Worm (Caenorhabditis elegans) whole organism, L2 larva: ENCODE measurements around the gene smi-1.

Experiments
- C34F6.9 ChIP-seq: fragments of 150-350 bp; optimal IDR thresholded peaks from 2 replicates; lab custom pipeline; 2014; ENCODE audit warnings: missing biosample characterization, missing genetic modification characterization
- Y55F3AM.14 ChIP-seq: fragments of 200-800 bp; sonication (Bioruptor generic); optimal IDR thresholded peaks from 2 replicates; lab custom pipeline; 2018; ENCODE audit warnings: mild to moderate bottlenecking, missing genetic modification characterization, missing compliant biosample characterization
- ZK546.5 ChIP-seq: sonication (generic microtip); optimal IDR thresholded peaks from 2 replicates; lab custom pipeline; 2017; ENCODE audit warnings: missing biosample characterization, missing genetic modification characterization
- alr-1 ChIP-seq: fragments of 150-350 bp; optimal IDR thresholded peaks from 2 replicates; lab custom pipeline; 2014; ENCODE audit warnings: missing biosample characterization, missing genetic modification characterization
- blmp-1 ChIP-seq: sonication (generic microtip); optimal IDR thresholded peaks from 2 replicates; lab custom pipeline; 2017; ENCODE audit warnings: missing genetic modification characterization, mild to moderate bottlenecking, missing compliant biosample characterization, antibody characterized with exemption, moderate library complexity; ENCODE audit not compliant: insufficient read depth
- crh-2 ChIP-seq: sonication (generic microtip); optimal IDR thresholded peaks from 2 replicates; lab custom pipeline; 2017; ENCODE audit warnings: missing biosample characterization, missing genetic modification characterization
- dmd-4 ChIP-seq: sonication (generic microtip); optimal IDR thresholded peaks from 2 replicates; lab custom pipeline; 2017; ENCODE audit warnings: missing biosample characterization, missing genetic modification characterization
- egl-27 ChIP-seq: sonication (generic microtip); optimal IDR thresholded peaks from 3 replicates; lab custom pipeline; 2017; ENCODE audit warnings: missing biosample characterization, missing genetic modification reagents, missing genetic modification characterization
- elt-1 ChIP-seq: fragments of 150-350 bp; optimal IDR thresholded peaks from 2 replicates; lab custom pipeline; 2014; ENCODE audit warnings: missing biosample characterization, missing genetic modification characterization
- elt-3 ChIP-seq: sonication (generic microtip); optimal IDR thresholded peaks from 2 replicates; lab custom pipeline; 2017; ENCODE audit warnings: missing biosample characterization, missing genetic modification characterization
- fos-1 ChIP-seq: fragments of 150-350 bp; optimal IDR thresholded peaks from 2 replicates; lab custom pipeline; 2014; ENCODE audit warnings: missing biosample characterization, missing genetic modification characterization
- gmeb-1 ChIP-seq: fragments of 150-350 bp; optimal IDR thresholded peaks from 2 replicates; lab custom pipeline; 2014; ENCODE audit warnings: missing biosample characterization, missing genetic modification characterization
- lin-11 ChIP-seq: fragments of 150-350 bp; sonication (generic microtip); optimal IDR thresholded peaks from 2 replicates; lab custom pipeline; 2014; ENCODE audit warnings: missing biosample characterization, missing genetic modification characterization, inconsistent platforms, mixed read lengths
- lin-13 ChIP-seq: fragments of 150-350 bp; optimal IDR thresholded peaks from 2 replicates; lab custom pipeline; 2014; ENCODE audit warnings: missing biosample characterization, missing genetic modification reagents, missing genetic modification characterization
- lin-39 ChIP-seq: fragments of 150-350 bp; optimal IDR thresholded peaks from 2 replicates; lab custom pipeline; 2014; ENCODE audit warnings: missing biosample characterization, missing genetic modification reagents, missing genetic modification characterization
- mab-5 ChIP-seq: fragments of 150-350 bp; optimal IDR thresholded peaks from 2 replicates; lab custom pipeline; 2014; ENCODE audit warnings: missing biosample characterization, missing genetic modification characterization
- mbf-1 ChIP-seq: sonication (generic microtip); optimal IDR thresholded peaks from 2 replicates; lab custom pipeline; 2017; ENCODE audit warnings: missing biosample characterization, missing genetic modification characterization
- mdl-1 ChIP-seq, 2 experiments: fragments of 150-350 bp in 1 of 2; sonication (generic microtip) in 1 of 2; optimal IDR thresholded peaks; 2 replicates each; lab custom pipeline; 2017; ENCODE audit warnings: missing biosample characterization in 2 of 2, missing genetic modification characterization in 2 of 2
- nhr-10 ChIP-seq: sonication (generic microtip); optimal IDR thresholded peaks from 2 replicates; lab custom pipeline; 2017; ENCODE audit warnings: missing biosample characterization, missing genetic modification characterization
- nhr-12 ChIP-seq: fragments of 150-350 bp; optimal IDR thresholded peaks from 2 replicates; lab custom pipeline; 2014; ENCODE audit warnings: missing biosample characterization, missing genetic modification characterization
- nhr-129 ChIP-seq: fragments of 150-350 bp; optimal IDR thresholded peaks from 2 replicates; lab custom pipeline; 2014; ENCODE audit warnings: missing biosample characterization, missing genetic modification characterization
- nhr-21 ChIP-seq: fragments of 150-350 bp; optimal IDR thresholded peaks from 2 replicates; lab custom pipeline; 2014; ENCODE audit warnings: missing biosample characterization, missing genetic modification characterization
- nhr-23 ChIP-seq: fragments of 150-350 bp; optimal IDR thresholded peaks from 2 replicates; lab custom pipeline; 2014; ENCODE audit warnings: missing biosample characterization, missing genetic modification reagents, missing genetic modification characterization
- nhr-237 ChIP-seq: fragments of 150-350 bp; optimal IDR thresholded peaks from 2 replicates; lab custom pipeline; 2014; ENCODE audit warnings: missing biosample characterization, missing genetic modification characterization
- nhr-25 ChIP-seq: fragments of 150-350 bp; sonication (generic microtip); optimal IDR thresholded peaks from 3 replicates; lab custom pipeline; 2014; ENCODE audit warnings: missing biosample characterization, missing genetic modification characterization
- nhr-77 ChIP-seq: fragments of 150-350 bp; optimal IDR thresholded peaks from 2 replicates; lab custom pipeline; 2014; ENCODE audit warnings: missing biosample characterization, missing genetic modification characterization
- peb-1 ChIP-seq: fragments of 150-350 bp; optimal IDR thresholded peaks from 2 replicates; lab custom pipeline; 2014; ENCODE audit warnings: missing biosample characterization, missing genetic modification characterization
- sem-4 ChIP-seq: fragments of 150-350 bp; optimal IDR thresholded peaks from 2 replicates; lab custom pipeline; 2014; ENCODE audit warnings: missing biosample characterization, missing genetic modification reagents, missing genetic modification characterization
- skn-1 ChIP-seq: sonication (generic microtip); optimal IDR thresholded peaks from 2 replicates; lab custom pipeline; 2017; ENCODE audit warnings: missing biosample characterization, missing genetic modification characterization
- sma-3 ChIP-seq: sonication (generic microtip); optimal IDR thresholded peaks from 2 replicates; lab custom pipeline; 2016; ENCODE audit warnings: missing genetic modification reagents, missing genetic modification characterization, missing compliant biosample characterization
- sma-9 ChIP-seq, 2 experiments: fragments of 150-350 bp in 1 of 2; sonication (generic microtip) in 1 of 2; optimal IDR thresholded peaks; 2 replicates each; lab custom pipeline; 2014 to 2016; ENCODE audit warnings: missing genetic modification characterization in 2 of 2, mild to moderate bottlenecking in 1 of 2, missing biosample characterization in 1 of 2, missing compliant biosample characterization in 1 of 2, missing genetic modification reagents in 1 of 2, moderate library complexity in 1 of 2
- snpc-4 ChIP-seq: fragments of 150-350 bp; optimal IDR thresholded peaks from 2 replicates; lab custom pipeline; 2014; ENCODE audit warnings: missing biosample characterization, missing genetic modification characterization
- unc-39 ChIP-seq: fragments of 150-350 bp; optimal IDR thresholded peaks from 2 replicates; lab custom pipeline; 2014; ENCODE audit warnings: missing biosample characterization, missing genetic modification characterization
- unc-62 ChIP-seq: fragments of 150-350 bp; optimal IDR thresholded peaks from 2 replicates; lab custom pipeline; 2014; ENCODE audit warnings: missing biosample characterization, missing genetic modification reagents, missing genetic modification characterization
- zag-1 ChIP-seq: fragments of 150-350 bp; optimal IDR thresholded peaks from 2 replicates; lab custom pipeline; 2014; ENCODE audit warnings: missing biosample characterization, missing genetic modification characterization
- ztf-11 ChIP-seq: sonication (generic microtip); optimal IDR thresholded peaks from 2 replicates; lab custom pipeline; 2017; ENCODE audit warnings: missing biosample characterization, missing genetic modification characterization

The smi-1 gene

DNA sequence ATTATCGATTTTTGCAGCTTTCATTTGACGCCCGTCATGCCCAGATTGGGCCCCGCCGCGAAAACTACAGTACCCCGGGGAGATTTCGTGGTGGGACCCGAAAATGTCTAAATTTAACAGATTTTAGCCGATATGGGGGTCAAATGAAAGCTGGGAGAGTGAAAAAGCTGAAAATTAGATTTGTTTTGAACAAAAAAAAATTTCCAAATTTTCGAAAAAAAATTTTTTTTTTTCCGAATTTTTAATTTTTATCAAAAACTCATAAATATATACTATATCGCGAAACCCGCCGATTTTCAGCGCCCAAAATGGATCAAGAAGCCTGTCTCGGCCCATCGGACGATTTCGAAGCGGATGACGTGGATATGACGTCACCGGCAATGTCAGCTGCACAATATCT is at the start of gene smi-1:
TSS of gene smi-1 (plus strand) at position 301 of the 400 bp plus-strand sequence.
- TF ChIP-seq blmp-1 (tag; lab: Kevin White, UChicago): no peak
- no peak for TF ChIP-seq nhr-10 (tag; lab: Kevin White, UChicago)
- TF ChIP-seq nhr-23 (tag; lab: Kevin White, UChicago): no peak
- no peak for TF ChIP-seq elt-3 (tag; lab: Kevin White, UChicago)
- no peak for TF ChIP-seq elt-1
- TF ChIP-seq dmd-4 (tag; lab: Kevin White, UChicago): no peak

DNA sequence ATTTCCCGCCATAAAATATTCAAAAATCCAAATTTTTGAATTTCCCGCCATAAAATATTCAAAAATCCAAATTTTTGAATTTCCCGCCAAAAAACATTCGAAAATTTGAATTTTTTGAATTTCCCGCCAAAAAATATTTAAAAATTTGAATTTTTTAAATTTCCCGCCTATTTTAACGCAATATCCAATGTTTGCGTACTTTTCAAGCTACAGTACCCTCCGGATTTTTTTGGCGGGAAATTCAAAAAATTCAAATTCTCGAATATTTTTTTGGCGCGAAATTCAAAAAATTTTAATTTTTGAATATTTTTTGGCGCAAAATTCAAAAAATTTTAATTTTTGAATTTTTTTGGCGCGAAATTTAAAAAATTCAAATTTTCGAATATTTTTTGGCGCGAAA is 47.1 kb upstream of the smi-1 start:
- no peak for TF ChIP-seq elt-3 (tag; lab: Kevin White, UChicago)
- TF ChIP-seq mab-5: no peak
- no peak for TF ChIP-seq skn-1 (tag; lab: Kevin White, UChicago)
- TF ChIP-seq egl-27 (tag; lab: Kevin White, UChicago): no peak
- TF ChIP-seq dmd-4 (tag; lab: Kevin White, UChicago): no peak
- TF ChIP-seq fos-1 (tag; lab: Kevin White, UChicago): no peak
- no peak for TF ChIP-seq nhr-77 (tag; lab: Kevin White, UChicago)
- TF ChIP-seq ZK546.5 (tag; lab: Kevin White, UChicago): no peak
- no peak for TF ChIP-seq nhr-21 (tag; lab: Kevin White, UChicago)
- no peak for TF ChIP-seq Y55F3AM.14 (GFP tag; lab: Kevin White, UChicago)
- TF ChIP-seq lin-11 (tag; lab: Kevin White, UChicago): no peak
- no peak for TF ChIP-seq unc-39 (tag; lab: Kevin White, UChicago)
- TF ChIP-seq unc-62: no peak
- TF ChIP-seq sma-9 (GFP tag; optimal IDR thresholded peaks at IDR 0.05; lab: Kevin White, UChicago): no peak
- no peak for TF ChIP-seq sma-9 (tag; optimal IDR thresholded peaks at IDR 0.05; lab: Kevin White, UChicago)
- no peak for TF ChIP-seq crh-2 (tag; lab: Kevin White, UChicago)
- no peak for TF ChIP-seq snpc-4 (tag; lab: Kevin White, UChicago)
- no peak for TF ChIP-seq alr-1 (tag; lab: Kevin White, UChicago)
- TF ChIP-seq nhr-237 (tag; lab: Kevin White, UChicago): no peak
- no peak for TF ChIP-seq gmeb-1 (tag; lab: Kevin White, UChicago)
- no peak for TF ChIP-seq nhr-25 (tag; lab: Kevin White, UChicago)

DNA sequence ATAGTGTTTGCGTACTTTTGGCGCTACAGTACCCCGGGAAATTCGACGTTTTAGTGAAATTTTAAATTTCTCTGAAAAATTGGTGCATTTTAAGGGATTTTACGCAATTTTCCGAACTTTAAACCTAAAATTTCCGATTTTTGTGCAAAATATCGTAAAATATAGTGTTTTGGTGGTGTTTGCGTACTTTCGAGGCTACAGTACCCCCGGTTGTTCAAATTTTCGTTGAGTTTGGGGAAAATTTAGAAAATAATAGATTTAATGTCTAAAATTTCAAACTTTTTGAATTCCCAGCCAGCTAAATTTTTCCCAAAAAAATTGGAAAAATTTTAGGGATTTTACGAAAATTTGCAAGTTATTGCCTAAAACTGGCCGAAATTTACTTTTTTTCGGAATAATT is 45.7 kb upstream of the smi-1 start:
- TF ChIP-seq sma-3 (GFP tag; lab: Kevin White, UChicago) (no peak), C34F6.9 (no peak)
- TF ChIP-seq, all 48 proteins: peak for 0

DNA sequence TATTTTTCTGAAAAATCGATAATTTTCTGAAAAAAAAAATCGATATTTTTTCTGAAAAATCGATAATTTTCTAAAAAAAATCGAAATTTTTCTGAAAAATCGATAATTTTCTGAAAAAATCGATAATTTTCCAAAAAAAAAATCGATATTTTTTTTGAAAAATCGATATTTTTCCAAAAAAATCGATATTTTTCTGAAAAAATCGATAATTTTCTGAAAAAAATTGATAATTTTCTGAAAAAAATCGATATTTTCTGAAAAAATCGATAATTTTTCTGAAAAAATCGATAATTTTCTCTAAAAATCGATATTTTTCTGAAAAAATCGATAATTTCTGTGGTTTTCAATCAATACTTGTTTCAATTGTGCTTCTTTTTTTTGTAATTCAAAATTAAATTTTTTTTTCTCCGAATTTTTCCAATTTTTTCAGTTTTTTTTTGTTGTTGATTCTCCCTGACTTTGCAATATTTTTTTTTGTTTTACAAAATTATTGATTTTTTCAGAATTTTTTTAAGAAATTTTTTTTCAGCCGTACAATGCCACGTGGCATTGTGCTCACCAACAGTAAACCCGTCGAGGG is 44.1 kb upstream of the smi-1 start, which contains the start of gene rexd-1:
TSS of gene rexd-1 (plus strand) at position 530 of the 580 bp plus-strand sequence.
- TF ChIP-seq mdl-1 (tag; optimal IDR thresholded peaks at IDR 0.05; lab: Kevin White, UChicago) (no peak), unc-39 (tag; lab: Kevin White, UChicago) (no peak)

DNA sequence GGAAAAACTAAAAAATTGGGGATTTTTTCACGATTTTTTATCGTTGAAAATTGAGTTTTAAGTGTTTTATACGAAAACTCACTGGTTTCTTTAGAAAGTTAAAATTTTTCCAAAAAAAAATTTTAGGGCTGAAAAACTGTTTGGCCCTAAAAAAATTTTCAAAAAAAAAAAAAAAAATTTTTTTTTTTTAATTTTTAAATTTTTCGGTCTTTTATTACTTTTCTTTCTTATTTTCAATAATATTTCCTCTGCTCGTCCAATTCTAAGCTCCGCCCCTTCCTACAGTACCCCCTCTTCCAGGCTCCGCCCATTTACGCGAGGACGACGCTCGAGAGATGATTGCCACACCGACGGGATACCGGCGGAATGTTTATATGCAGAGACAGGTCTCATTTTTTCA is 29.4 kb upstream of the smi-1 start, which contains the start of gene pqn-82:
TSS of gene pqn-82 (plus strand) at position 301 of the 400 bp plus-strand sequence.
- TF ChIP-seq fos-1 (tag; lab: Kevin White, UChicago) (no peak), lin-13 (GFP tag; lab: Kevin White, UChicago) (no peak), elt-3 (tag; lab: Kevin White, UChicago) (no peak), ztf-11 (no peak), nhr-129 (tag; lab: Kevin White, UChicago) (no peak)
- TF ChIP-seq, all 48 proteins: peak for 0

DNA sequence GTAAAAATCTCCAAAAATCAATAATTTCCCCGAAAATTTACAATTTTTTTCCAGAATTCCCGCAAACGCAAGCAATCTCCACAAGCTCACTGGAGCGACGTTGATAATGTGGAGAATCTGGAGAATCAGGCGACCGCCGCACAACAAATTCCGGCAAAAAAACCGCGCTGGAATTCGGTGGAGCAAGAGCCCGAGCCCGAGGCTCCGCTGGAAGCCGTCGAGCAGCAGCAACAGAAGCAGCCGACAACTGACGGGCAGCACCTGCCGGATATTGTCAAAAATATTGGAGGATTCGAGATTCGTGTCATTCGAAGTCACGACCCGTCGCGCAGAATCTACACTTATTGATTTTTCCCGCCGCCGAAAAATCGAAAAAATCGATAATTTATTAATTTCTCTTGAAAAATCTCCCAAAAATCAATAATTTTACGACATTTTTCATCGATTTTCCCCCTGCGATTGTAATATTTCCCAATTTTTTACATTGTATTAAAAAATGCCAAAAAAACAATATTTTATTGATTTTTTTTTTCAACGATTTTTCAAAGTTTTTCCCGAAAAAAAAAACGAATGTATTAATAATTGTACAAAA is 25.9 kb upstream of the smi-1 start:
- TF ChIP-seq sem-4 (tag; lab: Kevin White, UChicago): no peak
- no peak for TF ChIP-seq lin-39 (tag; lab: Kevin White, UChicago)
- no peak for TF ChIP-seq mbf-1 (tag; lab: Kevin White, UChicago)
- no peak for TF ChIP-seq mab-5
- TF ChIP-seq gmeb-1 (tag; lab: Kevin White, UChicago): no peak
- no peak for TF ChIP-seq nhr-237 (tag; lab: Kevin White, UChicago)
- TF ChIP-seq nhr-25 (tag; lab: Kevin White, UChicago): no peak
- no peak for TF ChIP-seq peb-1 (tag; lab: Kevin White, UChicago)
- TF ChIP-seq elt-1: no peak
- no peak for TF ChIP-seq ZK546.5 (tag; lab: Kevin White, UChicago)
- TF ChIP-seq zag-1: no peak
- TF ChIP-seq nhr-12 (tag; lab: Kevin White, UChicago): no peak
- TF ChIP-seq nhr-10 (tag; lab: Kevin White, UChicago): no peak
